Worm (Caenorhabditis elegans) whole organism, early embryonic: Measurements from ENCODE around the gene Y38E10A.9.

ENCODE experiments used
- B0310.2 ChIP-seq: sonication (generic microtip); optimal IDR thresholded peaks from 2 replicates; lab custom pipeline; 2016; ENCODE audit warnings: mild to moderate bottlenecking, missing genetic modification characterization, missing compliant biosample characterization
- F13C5.2 ChIP-seq: sonication (generic microtip); optimal IDR thresholded peaks from 2 replicates; lab custom pipeline; 2017; ENCODE audit warnings: mild to moderate bottlenecking, missing genetic modification characterization, inconsistent platforms, missing compliant biosample characterization
- aly-1 ChIP-seq: sonication (generic microtip); optimal IDR thresholded peaks from 2 replicates; lab custom pipeline; 2016; ENCODE audit warnings: missing genetic modification characterization, missing compliant biosample characterization
- ama-1 ChIP-seq: fragments of 150-350 bp; optimal IDR thresholded peaks from 2 replicates; lab custom pipeline; 2014
- ceh-13 ChIP-seq: fragments of 200-800 bp; sonication (Bioruptor generic); optimal IDR thresholded peaks from 2 replicates; lab custom pipeline; 2018; ENCODE audit warnings: mild to moderate bottlenecking, missing genetic modification characterization, missing compliant biosample characterization
- ceh-36 ChIP-seq: sonication (generic microtip); optimal IDR thresholded peaks from 2 replicates; lab custom pipeline; 2016; ENCODE audit warnings: missing genetic modification characterization, inconsistent platforms, missing compliant biosample characterization
- ets-7 ChIP-seq: sonication (generic microtip); optimal IDR thresholded peaks from 2 replicates; lab custom pipeline; 2016; ENCODE audit warnings: missing genotype, missing genetic modification characterization, missing compliant biosample characterization
- flt-1 ChIP-seq: fragments of 200-800 bp; sonication (Bioruptor generic); IDR thresholded peaks from 2 replicates; pipeline ENCODE4 v1.3.6; 2022; ENCODE audit warnings: missing genetic modification characterization, missing compliant biosample characterization
- hmbx-1 ChIP-seq: sonication (generic microtip); optimal IDR thresholded peaks from 2 replicates; lab custom pipeline; 2016; ENCODE audit warnings: mild to moderate bottlenecking, missing genetic modification characterization, missing compliant biosample characterization
- hmg-4 ChIP-seq: fragments of 200-800 bp; sonication (Bioruptor generic); optimal IDR thresholded peaks from 2 replicates; lab custom pipeline; 2018; ENCODE audit warnings: mild to moderate bottlenecking, missing genetic modification characterization, missing compliant biosample characterization
- hnd-1 ChIP-seq: sonication (generic microtip); optimal IDR thresholded peaks from 2 replicates; lab custom pipeline; 2016; ENCODE audit warnings: missing genetic modification characterization, missing compliant biosample characterization
- pes-1 ChIP-seq: fragments of 200-800 bp; sonication (Bioruptor generic); IDR thresholded peaks from 2 replicates; pipeline ENCODE4 v1.3.6; 2022; ENCODE audit warnings: missing genetic modification reagents, missing genetic modification characterization, missing compliant biosample characterization
- scrt-1 ChIP-seq: fragments of 200-800 bp; sonication (Bioruptor generic); IDR thresholded peaks from 2 replicates; pipeline ENCODE4 v1.3.6; 2022; ENCODE audit warnings: missing genetic modification characterization, missing compliant biosample characterization
- sea-1 ChIP-seq: fragments of 200-800 bp; sonication (Bioruptor generic); conservative IDR thresholded peaks from 2 replicates; pipeline ENCODE4 v1.3.6; 2022; ENCODE audit warnings: missing genetic modification characterization, missing compliant biosample characterization
- tbx-11 ChIP-seq: fragments of 200-800 bp; sonication (Bioruptor generic); IDR thresholded peaks from 2 replicates; pipeline ENCODE4 v1.3.6; 2022; ENCODE audit warnings: missing genetic modification characterization, missing compliant biosample characterization
- tbx-37 ChIP-seq: fragments of 200-800 bp; sonication (Bioruptor generic); conservative IDR thresholded peaks from 2 replicates; pipeline ENCODE4 v1.3.6; 2022; ENCODE audit warnings: missing genetic modification reagents, missing genetic modification characterization, missing compliant biosample characterization
- tra-4 ChIP-seq: sonication (generic microtip); optimal IDR thresholded peaks from 2 replicates; lab custom pipeline; 2017; ENCODE audit warnings: missing genetic modification characterization, missing compliant biosample characterization

Gene Y38E10A.9

DNA sequence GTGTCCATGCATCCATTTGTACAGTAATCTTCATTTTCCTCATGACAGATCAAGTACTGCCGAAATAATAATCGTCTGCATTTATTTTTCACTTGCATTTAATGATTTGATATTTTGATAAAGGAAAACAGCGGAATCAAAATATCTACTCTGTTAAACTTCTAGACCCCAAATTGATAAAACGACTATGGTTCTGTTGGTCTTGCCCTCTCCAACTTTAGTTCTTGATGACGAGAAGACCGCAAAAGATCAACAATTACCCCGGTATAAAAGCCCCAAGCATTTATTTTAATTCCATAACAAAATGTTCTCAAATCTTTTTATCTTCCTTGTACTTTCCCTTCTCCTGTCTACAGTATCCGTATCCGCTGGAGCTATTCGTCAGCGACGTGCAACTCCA is at the start of gene Y38E10A.9:
TSS of gene Y38E10A.9 (plus strand) at position 301 of the 400 bp plus-strand sequence.
- no peak for TF ChIP-seq tra-4 (tag; lab: Kevin White, UChicago)
- TF ChIP-seq ama-1: no peak
- no peak for TF ChIP-seq ceh-36 (tag; lab: Kevin White, UChicago)
- no peak for TF ChIP-seq sea-1
- TF ChIP-seq B0310.2 (tag; lab: Kevin White, UChicago): no peak
- no peak for TF ChIP-seq scrt-1 (GFP tag; lab: Robert Waterston, UW)
- no peak for TF ChIP-seq tbx-11 (GFP tag; lab: Robert Waterston, UW)
- no peak for TF ChIP-seq pes-1 (GFP tag; lab: Robert Waterston, UW)
- no peak for TF ChIP-seq ceh-13 (GFP tag; lab: Kevin White, UChicago)
- no peak for TF ChIP-seq hnd-1 (tag; lab: Kevin White, UChicago)
- TF ChIP-seq hmbx-1 (tag; lab: Kevin White, UChicago): no peak
- TF ChIP-seq tbx-37 (GFP tag; lab: Robert Waterston, UW): no peak
- TF ChIP-seq flt-1: no peak
- TF ChIP-seq ets-7 (tag; lab: Kevin White, UChicago): no peak
- no peak for TF ChIP-seq aly-1

DNA sequence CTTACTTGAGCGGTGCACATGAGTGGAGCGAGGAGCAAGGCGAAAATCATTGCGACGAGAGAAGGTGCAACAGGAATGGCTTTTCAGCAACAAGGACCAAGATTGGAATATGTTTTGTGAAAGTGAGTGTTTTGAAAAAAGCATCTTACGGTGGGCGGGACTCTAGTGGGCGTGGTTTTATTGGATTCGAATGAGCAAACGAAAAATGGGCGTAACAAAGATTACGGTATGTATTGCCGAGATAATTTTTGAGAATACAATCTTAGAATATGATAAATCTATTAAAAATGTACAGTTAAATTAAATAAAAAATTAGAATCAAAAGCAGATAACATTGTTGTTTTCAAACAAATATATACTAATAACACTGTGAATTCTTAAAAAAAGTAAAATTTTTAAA is 48.5 kb upstream of the Y38E10A.9 start, which contains the start of gene F49C5.12:
TSS of gene F49C5.12 (minus strand) at position 101 of the 400 bp plus-strand sequence.
- no peak for TF ChIP-seq ama-1
- TF ChIP-seq tbx-11 (GFP tag; lab: Robert Waterston, UW): no peak
- TF ChIP-seq hmg-4: no peak
- no peak for TF ChIP-seq hnd-1 (tag; lab: Kevin White, UChicago)
- no peak for TF ChIP-seq pes-1 (GFP tag; lab: Robert Waterston, UW)
- no peak for TF ChIP-seq flt-1
- no peak for TF ChIP-seq F13C5.2 (tag; lab: Kevin White, UChicago)
- no peak for TF ChIP-seq sea-1
- TF ChIP-seq ets-7 (tag; lab: Kevin White, UChicago): no peak
- TF ChIP-seq aly-1: no peak

- TF ChIP-seq ceh-13 (GFP tag; lab: Kevin White, UChicago) (no peak), F13C5.2 (tag; lab: Kevin White, UChicago) (no peak), hmg-4 (no peak), hmbx-1 (tag; lab: Kevin White, UChicago) (no peak), scrt-1 (GFP tag; lab: Robert Waterston, UW) (no peak), ama-1 (no peak), tbx-11 (GFP tag; lab: Robert Waterston, UW) (no peak), aly-1 (no peak)
Observed at ce11 chrII:12565851-12566250, 42.9 kb upstream of the Y38E10A.9 start, which contains the start of gene F49C5.7. Gene F49C5.7 (plus strand): TSS chrII:12566151.

- TF ChIP-seq ceh-13 (GFP tag; lab: Kevin White, UChicago) (no peak), sea-1 (no peak), scrt-1 (GFP tag; lab: Robert Waterston, UW) (no peak), flt-1 (no peak), tra-4 (tag; lab: Kevin White, UChicago) (no peak), hmg-4 (no peak), tbx-11 (GFP tag; lab: Robert Waterston, UW) (no peak), tbx-37 (GFP tag; lab: Robert Waterston, UW) (no peak), F13C5.2 (tag; lab: Kevin White, UChicago) (no peak), pes-1 (GFP tag; lab: Robert Waterston, UW) (no peak), hnd-1 (tag; lab: Kevin White, UChicago) (no peak), B0310.2 (tag; lab: Kevin White, UChicago) (no peak), ets-7 (tag; lab: Kevin White, UChicago) (no peak), aly-1 (no peak), hmbx-1 (tag; lab: Kevin White, UChicago) (no peak), ceh-36 (tag; lab: Kevin White, UChicago) (no peak), ama-1 (no peak)
Observed at ce11 chrII:12570523-12570922, 38.2 kb upstream of the Y38E10A.9 start, which contains the start of gene Y38E10A.1. Gene Y38E10A.1 (minus strand): TSS chrII:12570623.

DNA sequence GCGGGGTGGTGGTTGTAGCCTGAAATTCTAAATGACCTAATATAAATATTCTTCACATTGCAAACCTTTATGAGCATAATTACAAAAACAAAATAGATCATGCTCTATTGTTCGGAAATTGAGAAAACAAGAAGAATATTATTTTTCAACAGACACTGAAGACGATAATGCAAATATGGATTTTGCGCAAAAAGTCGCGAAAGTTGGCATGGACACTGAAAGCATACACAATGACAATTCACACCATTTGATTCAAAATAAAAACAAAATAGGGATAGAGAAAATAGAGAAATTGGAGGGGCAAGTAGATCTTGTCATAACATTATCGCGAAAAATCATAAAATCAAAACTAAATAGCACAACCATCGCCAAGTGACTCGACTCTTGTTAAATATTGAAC is 36.0 kb upstream of the Y38E10A.9 start, which contains the start of gene Y38E10A.35:
TSS of gene Y38E10A.35 (minus strand) at position 101 of the 400 bp plus-strand sequence.
- no peak for TF ChIP-seq sea-1
- no peak for TF ChIP-seq ceh-13 (GFP tag; lab: Kevin White, UChicago)
- TF ChIP-seq flt-1: no peak
- no peak for TF ChIP-seq scrt-1 (GFP tag; lab: Robert Waterston, UW)
- no peak for TF ChIP-seq hmbx-1 (tag; lab: Kevin White, UChicago)
- TF ChIP-seq B0310.2 (tag; lab: Kevin White, UChicago): no peak
- TF ChIP-seq tra-4 (tag; lab: Kevin White, UChicago): no peak
- no peak for TF ChIP-seq ets-7 (tag; lab: Kevin White, UChicago)
- no peak for TF ChIP-seq hnd-1 (tag; lab: Kevin White, UChicago)

ce11 chrII:12573541-12573940 is 35.2 kb upstream of the Y38E10A.9 start, which contains the start of gene Y38E10A.2:
Gene Y38E10A.2 (minus strand): TSS chrII:12573641.
- TF ChIP-seq ets-7 (tag; lab: Kevin White, UChicago) (no peak), tbx-11 (GFP tag; lab: Robert Waterston, UW) (no peak)

ce11 chrII:12574668-12575067 is 34.1 kb upstream of the Y38E10A.9 start, which contains the start of gene Y38E10A.3:
Gene Y38E10A.3 (minus strand): TSS chrII:12574768.
- TF ChIP-seq scrt-1 (GFP tag; lab: Robert Waterston, UW) (no peak), flt-1 (no peak), hmbx-1 (tag; lab: Kevin White, UChicago) (no peak), hmg-4 (no peak), tbx-37 (GFP tag; lab: Robert Waterston, UW) (no peak), sea-1 (no peak)

- no peak for TF ChIP-seq hmg-4
- no peak for TF ChIP-seq pes-1 (GFP tag; lab: Robert Waterston, UW)
- no peak for TF ChIP-seq B0310.2 (tag; lab: Kevin White, UChicago)
- TF ChIP-seq ama-1: no peak
- no peak for TF ChIP-seq tra-4 (tag; lab: Kevin White, UChicago)
- TF ChIP-seq ets-7 (tag; lab: Kevin White, UChicago): no peak
- TF ChIP-seq scrt-1 (GFP tag; lab: Robert Waterston, UW): no peak
- TF ChIP-seq ceh-36 (tag; lab: Kevin White, UChicago): no peak
- TF ChIP-seq ceh-13 (GFP tag; lab: Kevin White, UChicago): no peak
- no peak for TF ChIP-seq flt-1
- no peak for TF ChIP-seq F13C5.2 (tag; lab: Kevin White, UChicago)
- TF ChIP-seq hnd-1 (tag; lab: Kevin White, UChicago): no peak
- TF ChIP-seq sea-1: no peak
- TF ChIP-seq hmbx-1 (tag; lab: Kevin White, UChicago): no peak
- no peak for TF ChIP-seq tbx-11 (GFP tag; lab: Robert Waterston, UW)
- no peak for TF ChIP-seq aly-1
- TF ChIP-seq tbx-37 (GFP tag; lab: Robert Waterston, UW): no peak
Observed at ce11 chrII:12577754-12578153, 31.0 kb upstream of the Y38E10A.9 start, which contains the start of gene clec-8. Gene clec-8 (minus strand): TSS chrII:12578061.
